Worm (Caenorhabditis elegans) whole organism, young adult: Measurements from ENCODE around the gene F55F10.1.

ENCODE experiments used
- B0019.2 ChIP-seq: fragments of 200-800 bp; sonication (Bioruptor generic); conservative IDR thresholded peaks from 2 replicates; pipeline ENCODE4 v1.3.6; 2022; ENCODE audit warnings: missing genetic modification reagents, missing genetic modification characterization, missing compliant biosample characterization
- F22D6.2 ChIP-seq: sonication (generic microtip); optimal IDR thresholded peaks from 2 replicates; lab custom pipeline; 2016; ENCODE audit warnings: mild to moderate bottlenecking, missing genetic modification characterization, missing compliant biosample characterization
- F37B4.10 ChIP-seq: fragments of 200-800 bp; sonication (Bioruptor generic); IDR thresholded peaks from 2 replicates; pipeline ENCODE4 v1.3.6; 2022; ENCODE audit warnings: missing genetic modification characterization, missing compliant biosample characterization
- F52B5.7 ChIP-seq: sonication (generic microtip); optimal IDR thresholded peaks from 2 replicates; lab custom pipeline; 2016; ENCODE audit warnings: mild to moderate bottlenecking, missing genetic modification characterization, missing compliant biosample characterization
- T07F8.4 ChIP-seq: sonication (generic microtip); optimal IDR thresholded peaks from 2 replicates; lab custom pipeline; 2016; ENCODE audit warnings: mild to moderate bottlenecking, missing genetic modification characterization, moderate library complexity, missing compliant biosample characterization
- T26A5.8 ChIP-seq: sonication (generic microtip); optimal IDR thresholded peaks from 2 replicates; lab custom pipeline; 2016; ENCODE audit warnings: missing genetic modification characterization, missing compliant biosample characterization
- Y53F4B.3 ChIP-seq: fragments of 200-800 bp; sonication (Bioruptor generic); IDR thresholded peaks from 2 replicates; pipeline ENCODE4 v1.3.6; 2022; ENCODE audit warnings: missing genetic modification reagents, missing genetic modification characterization, missing compliant biosample characterization
- Y53G8AR.9 ChIP-seq: fragments of 200-800 bp; sonication (Bioruptor generic); conservative IDR thresholded peaks from 2 replicates; pipeline ENCODE4 v1.3.6; 2022; ENCODE audit warnings: missing genetic modification reagents, missing genetic modification characterization, missing compliant biosample characterization
- Y56A3A.18 ChIP-seq: fragments of 200-800 bp; sonication (Bioruptor generic); IDR thresholded peaks from 2 replicates; pipeline ENCODE4 v1.3.6; 2022; ENCODE audit warnings: missing genetic modification reagents, missing genetic modification characterization, missing compliant biosample characterization
- akir-1 ChIP-seq: fragments of 200-800 bp; sonication (Bioruptor generic); optimal IDR thresholded peaks from 2 replicates; lab custom pipeline; 2018; ENCODE audit warnings: mild to moderate bottlenecking, missing genetic modification characterization, moderate library complexity, missing compliant biosample characterization
- ama-1 ChIP-seq, 3 experiments: fragments of 150-350 bp in 1 of 3; sonication (generic microtip) in 2 of 3; optimal IDR thresholded peaks; 2 replicates each; lab custom pipeline; 2014 to 2018; ENCODE audit warnings: missing biosample characterization in 2 of 3, missing genetic modification characterization in 2 of 3, missing genetic modification reagents in 2 of 3
- cebp-1 ChIP-seq, 2 experiments: fragments of 200-800 bp in 1 of 2; sonication (Bioruptor generic) in 1 of 2; sonication (generic microtip) in 1 of 2; IDR thresholded peaks in 1 of 2; optimal IDR thresholded peaks in 1 of 2; 2 replicates each; pipeline versions ENCODE4 v1.3.6 to Lab custom; 2017 to 2022; ENCODE audit warnings: missing compliant biosample characterization in 2 of 2, missing genetic modification characterization in 2 of 2, mild to moderate bottlenecking in 1 of 2, missing genetic modification reagents in 1 of 2, moderate library complexity in 1 of 2
- cebp-2 ChIP-seq: fragments of 200-800 bp; sonication (Bioruptor generic); IDR thresholded peaks from 2 replicates; pipeline ENCODE4 v1.3.6; 2022; ENCODE audit warnings: missing genetic modification characterization, missing compliant biosample characterization
- ceh-40 ChIP-seq: fragments of 200-800 bp; sonication (Bioruptor generic); IDR thresholded peaks from 2 replicates; pipeline ENCODE4 v1.3.6; 2022; ENCODE audit warnings: missing genetic modification characterization, missing compliant biosample characterization
- ceh-79 ChIP-seq: sonication (generic microtip); optimal IDR thresholded peaks from 2 replicates; lab custom pipeline; 2017; ENCODE audit warnings: mild to moderate bottlenecking, missing genetic modification characterization, missing compliant biosample characterization
- die-1 ChIP-seq: sonication (generic microtip); optimal IDR thresholded peaks from 2 replicates; lab custom pipeline; 2016; ENCODE audit warnings: missing genotype, mild to moderate bottlenecking, missing genetic modification characterization, missing compliant biosample characterization
- dpff-1 ChIP-seq: sonication (generic microtip); optimal IDR thresholded peaks from 2 replicates; lab custom pipeline; 2017; ENCODE audit warnings: mild to moderate bottlenecking, missing genetic modification characterization, missing compliant biosample characterization
- dpl-1 ChIP-seq: fragments of 150-350 bp; optimal IDR thresholded peaks from 2 replicates; lab custom pipeline; 2014; ENCODE audit warnings: missing biosample characterization, missing genetic modification reagents, missing genetic modification characterization
- efl-1 ChIP-seq: fragments of 150-350 bp; optimal IDR thresholded peaks from 2 replicates; lab custom pipeline; 2014; ENCODE audit warnings: missing biosample characterization, missing genetic modification reagents, missing genetic modification characterization
- egl-18 ChIP-seq: fragments of 200-800 bp; sonication (Bioruptor generic); IDR thresholded peaks from 2 replicates; pipeline ENCODE4 v1.3.6; 2022; ENCODE audit warnings: missing genetic modification reagents, missing genetic modification characterization, missing compliant biosample characterization
- ekl-4 ChIP-seq: fragments of 200-800 bp; sonication (Bioruptor generic); IDR thresholded peaks from 2 replicates; pipeline ENCODE4 v1.3.6; 2022; ENCODE audit warnings: missing genetic modification reagents, missing genetic modification characterization, missing compliant biosample characterization
- gei-17 ChIP-seq: fragments of 200-800 bp; sonication (Bioruptor generic); optimal IDR thresholded peaks from 2 replicates; lab custom pipeline; 2018; ENCODE audit warnings: mild to moderate bottlenecking, missing genetic modification characterization, missing compliant biosample characterization
- him-1 ChIP-seq: sonication (generic microtip); optimal IDR thresholded peaks from 2 replicates; lab custom pipeline; 2016; ENCODE audit warnings: missing genotype, missing genetic modification reagents, missing genetic modification characterization, missing compliant biosample characterization
- hlh-12 ChIP-seq: sonication (generic microtip); optimal IDR thresholded peaks from 2 replicates; lab custom pipeline; 2016; ENCODE audit warnings: missing genetic modification characterization, missing compliant biosample characterization
- let-526 ChIP-seq: fragments of 200-800 bp; sonication (Bioruptor generic); IDR thresholded peaks from 2 replicates; pipeline ENCODE4 v1.3.6; 2022; ENCODE audit warnings: missing genetic modification reagents, missing genetic modification characterization, missing compliant biosample characterization
- let-607 ChIP-seq, 2 experiments: fragments of 200-800 bp in 1 of 2; sonication (Bioruptor generic) in 1 of 2; sonication (generic microtip) in 1 of 2; optimal IDR thresholded peaks; 2 replicates each; lab custom pipeline; 2016 to 2018; ENCODE audit warnings: mild to moderate bottlenecking in 2 of 2, missing compliant biosample characterization in 2 of 2, missing genetic modification characterization in 2 of 2, moderate library complexity in 2 of 2, missing genotype in 1 of 2
- lin-26 ChIP-seq: fragments of 200-800 bp; sonication (Bioruptor generic); IDR thresholded peaks from 2 replicates; pipeline ENCODE4 v1.3.6; 2022; ENCODE audit warnings: missing genetic modification reagents, missing genetic modification characterization, missing compliant biosample characterization
- lin-35 ChIP-seq, 3 experiments: fragments of 150-350 bp in 2 of 3; sonication (generic microtip) in 1 of 3; optimal IDR thresholded peaks; 2 replicates each; lab custom pipeline; 2014 to 2018; ENCODE audit warnings: missing biosample characterization in 3 of 3, missing genetic modification characterization in 3 of 3, missing genetic modification reagents in 3 of 3
- lin-54 ChIP-seq: fragments of 200-800 bp; sonication (Bioruptor generic); optimal IDR thresholded peaks from 2 replicates; lab custom pipeline; 2018; ENCODE audit warnings: mild to moderate bottlenecking, missing genetic modification characterization, missing compliant biosample characterization
- madf-3 ChIP-seq: fragments of 200-800 bp; sonication (Bioruptor generic); IDR thresholded peaks from 2 replicates; pipeline ENCODE4 v1.3.6; 2022; ENCODE audit warnings: missing genetic modification reagents, missing genetic modification characterization, missing compliant biosample characterization
- mel-28 ChIP-seq: sonication (generic microtip); optimal IDR thresholded peaks from 2 replicates; lab custom pipeline; 2016; ENCODE audit warnings: borderline replicate concordance, mild to moderate bottlenecking, missing genetic modification characterization, missing compliant biosample characterization
- nhr-120 ChIP-seq: fragments of 200-800 bp; sonication (Bioruptor generic); IDR thresholded peaks from 2 replicates; pipeline ENCODE4 v1.3.6; 2022; ENCODE audit warnings: missing genetic modification characterization, missing compliant biosample characterization
- pha-4 ChIP-seq: fragments of 150-350 bp; sonication (generic microtip); optimal IDR thresholded peaks from 2 replicates; lab custom pipeline; 2014; ENCODE audit warnings: missing biosample characterization, missing genetic modification reagents, missing genetic modification characterization
- rec-8 ChIP-seq, 2 experiments: sonication (generic microtip); optimal IDR thresholded peaks; 2 replicates each; lab custom pipeline; 2016; ENCODE audit warnings: mild to moderate bottlenecking in 2 of 2, missing genetic modification characterization in 2 of 2, missing genetic modification reagents in 2 of 2, missing genotype in 2 of 2, missing biosample characterization in 1 of 2, missing compliant biosample characterization in 1 of 2, moderate library complexity in 1 of 2
- tbp1 ChIP-seq: fragments of 200-800 bp; sonication (Bioruptor generic); optimal IDR thresholded peaks from 2 replicates; lab custom pipeline; 2018; ENCODE audit warnings: mild to moderate bottlenecking, missing genetic modification characterization, missing compliant biosample characterization
- tlf-1 ChIP-seq: fragments of 200-800 bp; sonication (Bioruptor generic); optimal IDR thresholded peaks from 2 replicates; lab custom pipeline; 2018; ENCODE audit warnings: mild to moderate bottlenecking, missing genetic modification characterization, missing compliant biosample characterization
- unc-130 ChIP-seq: sonication (generic microtip); optimal IDR thresholded peaks from 2 replicates; lab custom pipeline; 2016; ENCODE audit warnings: missing genetic modification reagents, missing genetic modification characterization, missing compliant biosample characterization
- unc-62 ChIP-seq: fragments of 150-350 bp; optimal IDR thresholded peaks from 2 replicates; lab custom pipeline; 2014; ENCODE audit warnings: missing biosample characterization, missing genetic modification reagents, missing genetic modification characterization
- xnd-1 ChIP-seq: sonication (generic microtip); optimal IDR thresholded peaks from 2 replicates; lab custom pipeline; 2016; ENCODE audit warnings: missing genotype, missing genetic modification reagents, missing genetic modification characterization, missing compliant biosample characterization
- ztf-18 ChIP-seq: sonication (generic microtip); optimal IDR thresholded peaks from 2 replicates; lab custom pipeline; 2016; ENCODE audit warnings: missing genotype, mild to moderate bottlenecking, missing genetic modification characterization, missing compliant biosample characterization

Gene F55F10.1

ce11 chrIV:4360497-4360896 is at the start of gene F55F10.1 (continued):
- no peak for TF ChIP-seq akir-1 (GFP tag; lab: Kevin White, UChicago)
- TF ChIP-seq efl-1 (GFP tag; lab: Kevin White, UChicago), result peak; percentile 12
- TF ChIP-seq him-1 (tag; lab: Kevin White, UChicago), result no peak
- TF ChIP-seq tlf-1 (GFP tag; lab: Kevin White, UChicago), result no peak
- no peak for TF ChIP-seq ekl-4
- no peak for TF ChIP-seq F52B5.7 (tag; lab: Kevin White, UChicago)
- no peak for TF ChIP-seq hlh-12 (tag; lab: Kevin White, UChicago)
- TF ChIP-seq dpff-1 (tag; lab: Kevin White, UChicago), result no peak
- no peak for TF ChIP-seq ceh-40 (GFP tag; lab: Robert Waterston, UW)
- no peak for TF ChIP-seq tbp1 (GFP tag; lab: Kevin White, UChicago)
- no peak for TF ChIP-seq gei-17
- TF ChIP-seq lin-26, result no peak
- TF ChIP-seq cebp-2 (GFP tag; lab: Robert Waterston, UW), result no peak
- TF ChIP-seq ceh-79 (tag; lab: Kevin White, UChicago), result no peak
- TF ChIP-seq nhr-120 (GFP tag; lab: Robert Waterston, UW), result no peak
- TF ChIP-seq lin-35 (GFP tag; optimal IDR thresholded peaks at IDR 0.05; lab: Kevin White, UChicago), result peak in 1 of 3 experiments; percentile 65
- TF ChIP-seq let-526, result no peak
- no peak for TF ChIP-seq egl-18
- TF ChIP-seq unc-62, result no peak
- TF ChIP-seq cebp-1 (GFP tag; IDR thresholded peaks at IDR 0.05; lab: Robert Waterston, UW), result no peak
- peak; percentile 58 for TF ChIP-seq cebp-1 (tag; optimal IDR thresholded peaks at IDR 0.05; lab: Kevin White, UChicago)
- TF ChIP-seq die-1 (tag; lab: Kevin White, UChicago), result no peak
- TF ChIP-seq T07F8.4 (tag; lab: Kevin White, UChicago), result no peak
- no peak for TF ChIP-seq madf-3
- 0 out of 2 replicates have a peak, but pooled peaks have one; percentile 29 for TF ChIP-seq Y56A3A.18 (GFP tag; lab: Robert Waterston, UW)
- no peak for TF ChIP-seq T26A5.8 (tag; lab: Kevin White, UChicago)
- TF ChIP-seq mel-28 (tag; lab: Kevin White, UChicago), result no peak
- TF ChIP-seq dpl-1 (GFP tag; lab: Kevin White, UChicago), result peak; percentile 20
- no peak for TF ChIP-seq B0019.2 (GFP tag; lab: Robert Waterston, UW)
- peak; percentile 94 for TF ChIP-seq ztf-18
- no peak for TF ChIP-seq ama-1 (optimal IDR thresholded peaks at IDR 0.05; lab: Kevin White, UChicago)
- TF ChIP-seq ama-1 (GFP tag; optimal IDR thresholded peaks at IDR 0.05; lab: Kevin White, UChicago), result no peak
- TF ChIP-seq let-607 (tag; optimal IDR thresholded peaks at IDR 0.05; lab: Kevin White, UChicago), result no peak
- TF ChIP-seq pha-4 (tag; lab: Kevin White, UChicago), result no peak
- peak; percentile 2 for TF ChIP-seq xnd-1 (tag; lab: Kevin White, UChicago)
- no peak for TF ChIP-seq unc-130 (GFP tag; lab: Kevin White, UChicago)
- 0 out of 2 replicates have a peak, but pooled peaks have one; percentile 48 for TF ChIP-seq Y53G8AR.9 (GFP tag; lab: Robert Waterston, UW)
- TF ChIP-seq Y53F4B.3 (GFP tag; lab: Robert Waterston, UW), result no peak
- peak; percentile 67 for TF ChIP-seq lin-54 (GFP tag; lab: Kevin White, UChicago)
- no peak for TF ChIP-seq F22D6.2 (tag; lab: Kevin White, UChicago)
- no peak for TF ChIP-seq rec-8 (tag; optimal IDR thresholded peaks at IDR 0.05; lab: Kevin White, UChicago)
- TF ChIP-seq F37B4.10 (GFP tag; lab: Robert Waterston, UW), result no peak
- TF ChIP-seq, all 124 proteins: peak for 18
